Fruit fly (Drosophila melanogaster) whole organism, wandering third instar larva: Measurements from ENCODE around the gene CG33635.

Experiments
- Abd-B ChIP-seq: fragments of >200 bp; optimal IDR thresholded peaks from 2 replicates; lab custom pipeline; 2017; ENCODE audit warnings: missing biosample characterization, missing genetic modification characterization
- CG32264 ChIP-seq: fragments of 200-800 bp; sonication (Bioruptor generic); optimal IDR thresholded peaks from 2 replicates; lab custom pipeline; 2016; ENCODE audit warnings: missing biosample characterization, missing genetic modification characterization
- CG9705 ChIP-seq: fragments of 200-800 bp; sonication (Bioruptor generic); optimal IDR thresholded peaks from 2 replicates; lab custom pipeline; 2018; ENCODE audit warnings: missing biosample characterization, mild to moderate bottlenecking, missing genetic modification characterization
- CrebA ChIP-seq: fragments of 200-800 bp; sonication (Bioruptor generic); optimal IDR thresholded peaks from 2 replicates; lab custom pipeline; 2016; ENCODE audit warnings: missing biosample characterization, mild to moderate bottlenecking, missing genetic modification characterization, borderline replicate concordance
- Dfd ChIP-seq: fragments of >200 bp; optimal IDR thresholded peaks from 2 replicates; lab custom pipeline; 2017; ENCODE audit warnings: missing biosample characterization, missing genetic modification characterization
- Dif ChIP-seq: fragments of 200-275, 200-300 bp; sonication (Bioruptor generic); optimal IDR thresholded peaks from 2 replicates; lab custom pipeline; 2018; ENCODE audit warnings: missing biosample characterization, missing genetic modification characterization; ENCODE audit not compliant: partially characterized antibody
- GATAd ChIP-seq: sonication (Bioruptor generic); optimal IDR thresholded peaks from 2 replicates; lab custom pipeline; 2016; ENCODE audit warnings: missing biosample characterization, missing genetic modification characterization
- HLH106 ChIP-seq: fragments of 200-800 bp; optimal IDR thresholded peaks from 3 replicates; lab custom pipeline; 2019; ENCODE audit warnings: missing biosample characterization, mild to moderate bottlenecking, missing genetic modification characterization, moderate library complexity
- Hnf4 ChIP-seq: fragments of 200-800 bp; sonication (Bioruptor generic); optimal IDR thresholded peaks from 2 replicates; lab custom pipeline; 2016; ENCODE audit warnings: missing biosample characterization, mild to moderate bottlenecking, missing genetic modification characterization
- Hr78 ChIP-seq: fragments of >200 bp; optimal IDR thresholded peaks from 2 replicates; lab custom pipeline; 2017; ENCODE audit warnings: missing biosample characterization, missing genetic modification characterization
- Hr83 ChIP-seq: fragments of 200-300 bp; sonication (Bioruptor generic); optimal IDR thresholded peaks from 2 replicates; lab custom pipeline; 2016; ENCODE audit warnings: missing biosample characterization, mild to moderate bottlenecking, missing genetic modification characterization, moderate library complexity; ENCODE audit not compliant: poor library complexity, severe bottlenecking
- Jra ChIP-seq: sonication (Bioruptor generic); optimal IDR thresholded peaks from 2 replicates; lab custom pipeline; 2016; ENCODE audit warnings: missing biosample characterization, missing genetic modification characterization
- Myc ChIP-seq: fragments of >200 bp; optimal IDR thresholded peaks from 2 replicates; lab custom pipeline; 2017
- N ChIP-seq: fragments of >200 bp; optimal IDR thresholded peaks from 2 replicates; lab custom pipeline; 2018; ENCODE audit warnings: missing biosample characterization, missing external identifiers, missing genetic modification characterization
- OdsH ChIP-seq: fragments of 200-800 bp; sonication (Bioruptor generic); optimal IDR thresholded peaks from 2 replicates; lab custom pipeline; 2016; ENCODE audit warnings: missing biosample characterization, mild to moderate bottlenecking, missing genetic modification characterization
- Rel ChIP-seq, 2 experiments: fragments of 200-800 bp; sonication (Bioruptor generic) in 1 of 2; optimal IDR thresholded peaks; 2 replicates in 1 of 2; 3 replicates in 1 of 2; lab custom pipeline; 2016 to 2019; ENCODE audit warnings: mild to moderate bottlenecking in 2 of 2, missing biosample characterization in 2 of 2, missing genetic modification characterization in 2 of 2, moderate library complexity in 1 of 2
- Sp1 ChIP-seq: fragments of 200-800 bp; sonication (Bioruptor generic); optimal IDR thresholded peaks from 3 replicates; lab custom pipeline; 2019; ENCODE audit warnings: missing biosample characterization, mild to moderate bottlenecking, missing genetic modification characterization, moderate library complexity
- br ChIP-seq: fragments of 200-800 bp; sonication (Bioruptor generic); optimal IDR thresholded peaks from 2 replicates; lab custom pipeline; 2016; ENCODE audit warnings: missing biosample characterization, missing genetic modification characterization
- brk ChIP-seq: fragments of 200-800 bp; sonication (Bioruptor generic); optimal IDR thresholded peaks from 2 replicates; lab custom pipeline; 2016; ENCODE audit warnings: missing biosample characterization, mild to moderate bottlenecking, missing genetic modification characterization
- dmrt93B ChIP-seq: fragments of 200-800 bp; sonication (Bioruptor generic); optimal IDR thresholded peaks from 2 replicates; lab custom pipeline; 2018; ENCODE audit warnings: missing biosample characterization, mild to moderate bottlenecking, missing genetic modification characterization
- dsf ChIP-seq: sonication (Bioruptor generic); optimal IDR thresholded peaks from 2 replicates; lab custom pipeline; 2016; ENCODE audit warnings: missing biosample characterization, missing genetic modification characterization, borderline replicate concordance
- ey ChIP-seq: fragments of 200-800 bp; sonication (Bioruptor generic); optimal IDR thresholded peaks from 2 replicates; lab custom pipeline; 2016; ENCODE audit warnings: missing biosample characterization, missing genetic modification characterization
- fru ChIP-seq: fragments of 200-800 bp; sonication (Bioruptor generic); optimal IDR thresholded peaks from 3 replicates; lab custom pipeline; 2016; ENCODE audit warnings: missing biosample characterization, mild to moderate bottlenecking, missing genetic modification characterization
- h ChIP-seq: fragments of 200-800 bp; sonication (Bioruptor generic); optimal IDR thresholded peaks from 3 replicates; lab custom pipeline; 2016; ENCODE audit warnings: missing biosample characterization, mild to moderate bottlenecking, missing genetic modification characterization
- jim ChIP-seq: fragments of 175-275, 200-325 bp; sonication (Bioruptor generic); optimal IDR thresholded peaks from 2 replicates; lab custom pipeline; 2016; ENCODE audit warnings: missing biosample characterization, mild to moderate bottlenecking, missing genetic modification characterization
- lola ChIP-seq: fragments of >200 bp; optimal IDR thresholded peaks from 2 replicates; lab custom pipeline; 2017; ENCODE audit warnings: missing biosample characterization, missing genetic modification characterization
- pan ChIP-seq: fragments of >200 bp; optimal IDR thresholded peaks from 2 replicates; lab custom pipeline; 2017
- psq ChIP-seq: fragments of 200-800 bp; sonication (Bioruptor generic); optimal IDR thresholded peaks from 3 replicates; lab custom pipeline; 2017; ENCODE audit warnings: missing biosample characterization, mild to moderate bottlenecking, missing genetic modification characterization, moderate library complexity
- rgr ChIP-seq: fragments of 200-800 bp; sonication (Bioruptor generic); optimal IDR thresholded peaks from 3 replicates; lab custom pipeline; 2016; ENCODE audit warnings: missing biosample characterization, mild to moderate bottlenecking, missing genetic modification characterization
- sage ChIP-seq: fragments of 200-800 bp; sonication (Bioruptor generic); optimal IDR thresholded peaks from 2 replicates; lab custom pipeline; 2016; ENCODE audit warnings: missing biosample characterization, mild to moderate bottlenecking, missing genetic modification characterization
- sv ChIP-seq: fragments of 200-800 bp; sonication (Bioruptor generic); optimal IDR thresholded peaks from 3 replicates; lab custom pipeline; 2016; ENCODE audit warnings: missing biosample characterization, missing genetic modification characterization
- tai ChIP-seq: sonication (Bioruptor generic); optimal IDR thresholded peaks from 2 replicates; lab custom pipeline; 2016; ENCODE audit warnings: missing biosample characterization, missing genetic modification characterization
- usp ChIP-seq: fragments of >200 bp; optimal IDR thresholded peaks from 2 replicates; lab custom pipeline; 2017; ENCODE audit warnings: missing biosample characterization, missing genetic modification characterization
- woc ChIP-seq: sonication (Bioruptor generic); optimal IDR thresholded peaks from 2 replicates; lab custom pipeline; 2016; ENCODE audit warnings: missing biosample characterization, mild to moderate bottlenecking, missing genetic modification characterization

Gene CG33635

DNA sequence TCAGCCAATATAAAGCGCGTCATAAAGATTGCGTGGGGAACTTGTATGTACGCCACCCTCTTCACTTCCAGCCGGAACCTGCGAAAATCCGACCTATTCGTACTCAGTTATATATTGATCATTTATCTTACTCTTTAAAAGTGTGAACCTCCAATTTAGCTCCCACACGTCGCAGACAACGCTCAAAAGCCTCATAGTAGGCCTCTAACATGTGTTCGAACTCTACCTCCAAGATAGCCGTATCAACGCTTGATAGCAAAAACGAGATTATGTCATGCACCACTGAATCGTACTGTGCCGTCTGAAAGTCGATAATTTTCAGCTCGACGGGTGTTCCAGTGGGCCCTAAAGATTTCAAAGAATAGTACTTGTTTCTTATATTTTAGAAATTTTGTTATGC lies 18.9 kb downstream of the CG33635 start:
- TF ChIP-seq Hr78 (GFP tag; lab: Kevin White, UChicago) (no peak), Rel (GFP tag; optimal IDR thresholded peaks at IDR 0.05; lab: Kevin White, UChicago) (no peak), Rel (tag; optimal IDR thresholded peaks at IDR 0.05; lab: Kevin White, UChicago) (peak; percentile 5), h (GFP tag; lab: Kevin White, UChicago) (peak; percentile 16)

DNA sequence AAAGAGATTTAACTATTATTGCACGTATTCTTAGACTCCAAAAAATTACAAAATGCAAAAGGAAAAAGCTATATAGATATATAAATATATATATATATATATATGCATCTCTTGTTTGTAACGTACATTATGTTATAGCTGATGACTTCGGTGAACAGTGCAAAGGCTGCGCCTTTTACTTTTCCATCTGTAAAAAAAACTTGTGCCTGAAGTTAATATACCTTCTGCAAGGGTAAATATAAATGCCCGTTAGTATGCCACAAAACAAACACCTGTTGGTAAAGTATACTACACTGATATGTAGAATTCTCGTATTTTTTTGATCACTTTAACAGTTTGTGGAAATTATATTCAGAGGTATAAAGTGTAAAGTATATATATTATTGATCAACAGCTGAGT lies 20.4 kb downstream of the CG33635 start:
- TF ChIP-seq Myc (peak; percentile 16), ey (GFP tag; lab: Kevin White, UChicago) (no peak), Jra (GFP tag; lab: Kevin White, UChicago) (no peak), N (GFP tag; lab: Kevin White, UChicago) (peak; percentile 2), HLH106 (tag; lab: Kevin White, UChicago) (peak; percentile 1)
- TF ChIP-seq, all 38 proteins: peak for 3

dm6 chr2L:136747-137709 lies 21.4 kb downstream of the CG33635 start:
- TF ChIP-seq dsf (GFP tag; lab: Kevin White, UChicago) = no peak
- no peak for TF ChIP-seq woc (GFP tag; lab: Kevin White, UChicago)
- peak; percentile 18 for TF ChIP-seq br (GFP tag; lab: Kevin White, UChicago)
- TF ChIP-seq h (GFP tag; lab: Kevin White, UChicago) = peak; percentile 14
- TF ChIP-seq jim (GFP tag; lab: Kevin White, UChicago) = no peak
- TF ChIP-seq psq (GFP tag; lab: Kevin White, UChicago) = no peak
- peak; percentile 16 for TF ChIP-seq rgr (GFP tag; lab: Kevin White, UChicago)
- TF ChIP-seq Dfd = no peak
- TF ChIP-seq fru (GFP tag; lab: Kevin White, UChicago) = no peak
- TF ChIP-seq OdsH (GFP tag; lab: Kevin White, UChicago) = peak; percentile 36
- TF ChIP-seq HLH106 (tag; lab: Kevin White, UChicago) = no peak
- no peak for TF ChIP-seq Abd-B (GFP tag; lab: Kevin White, UChicago)
- TF ChIP-seq Jra (GFP tag; lab: Kevin White, UChicago) = no peak
- TF ChIP-seq Hnf4 (GFP tag; lab: Kevin White, UChicago) = peak; percentile 23
- TF ChIP-seq CG9705 (GFP tag; lab: Kevin White, UChicago) = peak; percentile 5
- TF ChIP-seq usp = no peak
- TF ChIP-seq ey (GFP tag; lab: Kevin White, UChicago) = no peak
- peak; percentile 55 for TF ChIP-seq Sp1 (GFP tag; lab: Kevin White, UChicago)
- TF ChIP-seq Hr78 (GFP tag; lab: Kevin White, UChicago) = no peak
- peak; percentile 69 for TF ChIP-seq tai (GFP tag; lab: Kevin White, UChicago)
- TF ChIP-seq sage = peak; percentile 29
- no peak for TF ChIP-seq GATAd (GFP tag; lab: Kevin White, UChicago)
- TF ChIP-seq Hr83 (GFP tag; lab: Kevin White, UChicago) = peak; percentile 19
- no peak for TF ChIP-seq pan (lab: Kevin White, UChicago)
- TF ChIP-seq Rel (GFP tag; optimal IDR thresholded peaks at IDR 0.05; lab: Kevin White, UChicago) = peak; percentile 7
- TF ChIP-seq Rel (tag; optimal IDR thresholded peaks at IDR 0.05; lab: Kevin White, UChicago) = peak; percentile 94
- peak; percentile 29 for TF ChIP-seq brk (GFP tag; lab: Kevin White, UChicago)

dm6 chr2L:136131-136426 lies 22.4 kb downstream of the CG33635 start:
- TF ChIP-seq sv = no peak
- TF ChIP-seq Dfd = no peak
- no peak for TF ChIP-seq CrebA (GFP tag; lab: Kevin White, UChicago)
- no peak for TF ChIP-seq sage
- TF ChIP-seq Abd-B (GFP tag; lab: Kevin White, UChicago) = no peak
- TF ChIP-seq pan (lab: Kevin White, UChicago) = no peak
- no peak for TF ChIP-seq lola (GFP tag; lab: Kevin White, UChicago)
- TF ChIP-seq dmrt93B (GFP tag; lab: Kevin White, UChicago) = no peak
- no peak for TF ChIP-seq Dif (GFP tag; lab: Kevin White, UChicago)
- TF ChIP-seq usp = no peak
- TF ChIP-seq CG32264 (GFP tag; lab: Kevin White, UChicago) = no peak
- no peak for TF ChIP-seq h (GFP tag; lab: Kevin White, UChicago)
- TF ChIP-seq Jra (GFP tag; lab: Kevin White, UChicago) = no peak
